Worm (Caenorhabditis elegans): ENCODE results near the gene C16A11.10.

The C16A11.10 gene

DNA sequence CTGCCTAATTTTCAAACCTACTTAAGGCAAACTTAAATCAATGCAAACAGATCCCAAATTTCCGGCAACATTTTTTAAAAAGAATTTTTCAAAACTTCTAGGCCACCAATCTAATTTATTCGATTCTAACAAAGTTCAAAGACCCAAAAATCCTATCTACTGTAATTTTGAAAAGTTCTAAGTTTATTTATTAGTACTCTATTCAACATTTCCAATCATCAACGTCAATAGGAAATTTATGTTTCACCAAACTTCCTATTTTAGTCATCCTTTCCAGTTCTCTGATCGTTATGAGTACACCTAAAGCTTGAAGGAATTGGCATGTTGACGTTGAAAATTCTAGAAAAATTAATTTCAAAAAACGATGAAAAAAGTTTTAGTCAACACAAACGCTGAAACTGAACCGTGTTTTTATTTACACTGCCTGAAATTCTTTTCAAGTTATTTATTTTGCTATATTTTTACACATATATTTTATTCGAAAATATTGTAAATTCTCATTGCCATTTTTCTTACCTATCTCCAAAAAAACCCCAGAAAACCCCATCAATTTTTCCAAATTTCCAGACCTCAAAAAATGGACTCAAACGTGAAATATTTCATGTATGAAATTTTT, 44.6 kb downstream of the C16A11.10 start, which contains the start of gene npr-42:
npr-42 (plus strand) TSS at position 566 of the 616 bp plus-strand sequence.
- no peak for TF ChIP-seq cnd-1 (tag; optimal IDR thresholded peaks at IDR 0.05)
- no peak for TF ChIP-seq unc-62 (GFP tag; optimal IDR thresholded peaks at IDR 0.05)
- TF ChIP-seq unc-120 (tag; optimal IDR thresholded peaks at IDR 0.05; ENCODE audit: poor library complexity, severe bottlenecking): no peak
- TF ChIP-seq ceh-39 (tag; optimal IDR thresholded peaks at IDR 0.05): no peak
- TF ChIP-seq nhr-76 (tag; optimal IDR thresholded peaks at IDR 0.05): no peak
- no peak for TF ChIP-seq ham-2 (GFP tag; optimal IDR thresholded peaks at IDR 0.05)
- TF ChIP-seq ces-1 (GFP tag; optimal IDR thresholded peaks at IDR 0.05): no peak

DNA sequence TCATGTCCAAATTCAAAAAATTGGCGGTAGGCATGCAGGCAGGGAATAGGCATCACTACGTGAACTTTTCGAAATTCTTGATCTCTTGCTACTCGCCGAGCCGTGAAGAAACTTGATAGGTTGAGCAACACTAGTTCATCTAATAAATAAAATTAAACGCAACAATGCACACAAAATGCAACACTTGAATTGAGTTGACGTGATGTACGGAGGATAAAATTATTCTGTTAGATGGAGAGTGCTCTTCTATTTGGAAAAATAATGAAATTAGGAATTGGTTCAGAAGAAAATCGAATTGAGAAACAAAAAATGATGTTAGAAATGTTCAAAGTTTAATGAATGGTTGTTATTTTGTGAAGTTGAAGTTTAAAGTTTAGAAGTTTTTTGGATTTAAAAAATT, 45.7 kb downstream of the C16A11.10 start:
- TF ChIP-seq lin-32 (GFP tag; optimal IDR thresholded peaks at IDR 0.05) (no peak), mab-5 (tag; optimal IDR thresholded peaks at IDR 0.05) (no peak), ces-1 (GFP tag; optimal IDR thresholded peaks at IDR 0.05) (peak; percentile 71), M03D4.4 (tag; optimal IDR thresholded peaks at IDR 0.05) (no peak), ceh-39 (tag; optimal IDR thresholded peaks at IDR 0.05) (no peak), pha-4 (tag; optimal IDR thresholded peaks at IDR 0.05) (no peak), bed-3 (GFP tag; optimal IDR thresholded peaks at IDR 0.05) (no peak)

DNA sequence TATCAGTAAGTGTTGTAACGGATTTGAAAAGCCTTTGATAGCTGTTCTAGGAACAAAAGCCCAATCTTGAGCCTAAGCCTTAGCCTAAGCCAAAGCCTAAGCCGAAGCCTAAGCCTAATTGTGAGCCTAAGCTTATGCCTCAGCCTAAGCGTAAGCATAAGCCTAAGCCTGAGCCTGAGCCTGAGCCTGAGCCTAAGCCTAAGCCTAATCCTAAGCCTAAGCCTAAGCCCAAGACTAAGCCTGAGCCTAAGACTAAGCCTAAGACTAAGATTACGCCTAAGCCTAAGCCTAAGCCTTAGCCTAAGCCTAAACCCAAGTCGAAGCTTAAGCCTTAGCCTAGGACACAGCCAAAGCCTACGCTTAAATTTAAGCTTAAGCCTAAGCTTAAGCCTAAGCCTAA, 46.5 kb downstream of the C16A11.10 start:
- TF ChIP-seq elt-1 (tag; optimal IDR thresholded peaks at IDR 0.05; ENCODE audit: borderline replicate concordance, insufficient read depth): no peak
- TF ChIP-seq ham-2 (GFP tag; optimal IDR thresholded peaks at IDR 0.05): peak; percentile 52

DNA sequence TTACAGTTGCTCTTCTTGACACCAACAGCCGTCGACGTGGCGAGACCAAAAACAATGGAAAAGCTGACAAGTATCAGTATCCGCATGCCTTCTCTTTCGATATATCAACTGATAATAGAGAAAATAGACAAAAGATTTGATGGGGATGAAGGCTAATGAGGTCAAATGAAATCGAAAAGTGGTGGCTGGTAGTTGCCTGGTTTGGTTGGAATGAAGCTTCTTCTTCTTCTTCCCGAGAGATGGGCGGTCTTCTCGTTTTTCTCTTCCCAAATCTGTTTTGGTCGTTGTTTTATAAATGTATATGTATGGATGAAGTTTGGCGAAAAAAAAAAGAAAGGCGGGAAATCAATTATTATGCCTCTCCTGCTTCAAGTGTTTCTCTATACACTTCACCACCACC, 50.6 kb downstream of the C16A11.10 start, which contains the start of gene C01F1.5:
C01F1.5 (minus strand) TSS at position 103 of the 400 bp plus-strand sequence.
- TF ChIP-seq ceh-39 (tag; optimal IDR thresholded peaks at IDR 0.05) (no peak), bed-3 (GFP tag; optimal IDR thresholded peaks at IDR 0.05) (no peak), M03D4.4 (tag; optimal IDR thresholded peaks at IDR 0.05) (no peak), lsy-2 (tag; optimal IDR thresholded peaks at IDR 0.05) (no peak), ceh-43 (GFP tag; optimal IDR thresholded peaks at IDR 0.05) (no peak), nhr-76 (tag; optimal IDR thresholded peaks at IDR 0.05) (no peak), nhr-28 (tag; optimal IDR thresholded peaks at IDR 0.05) (no peak), blmp-1 (tag; optimal IDR thresholded peaks at IDR 0.05) (no peak), lin-13 (tag; optimal IDR thresholded peaks at IDR 0.05) (no peak), ham-2 (GFP tag; optimal IDR thresholded peaks at IDR 0.05) (no peak), nhr-237 (tag; optimal IDR thresholded peaks at IDR 0.05) (no peak), ces-1 (GFP tag; optimal IDR thresholded peaks at IDR 0.05) (no peak), cnd-1 (tag; optimal IDR thresholded peaks at IDR 0.05) (no peak), tbx-8 (GFP tag; optimal IDR thresholded peaks at IDR 0.05) (no peak), unc-39 (tag; optimal IDR thresholded peaks at IDR 0.05) (no peak)
